Fruit fly (Drosophila melanogaster) whole organism, embryonic: ENCODE data around the gene CG12974.
A peak's percentile ranks its signal among the peaks of the same experiment; 100 is the strongest.

Experiments
- B-H2 ChIP-seq: fragments of 200-800 bp; sonication (Bioruptor generic); optimal IDR thresholded peaks from 2 replicates; lab custom pipeline; 2018; ENCODE audit warnings: missing biosample characterization, mild to moderate bottlenecking, missing genetic modification characterization
- Bgb ChIP-seq: fragments of 200-800 bp; sonication (Bioruptor generic); IDR thresholded peaks from 2 replicates; pipeline ENCODE4 v1.3.6; 2022; ENCODE audit warnings: missing biosample characterization, missing genetic modification characterization; ENCODE audit not compliant: partially characterized antibody
- CG10321 ChIP-seq: fragments of 200-800 bp; sonication (Bioruptor generic); IDR thresholded peaks from 2 replicates; pipeline ENCODE4 v1.3.6; 2022; ENCODE audit warnings: missing biosample characterization, missing genetic modification characterization
- CG10431 ChIP-seq: fragments of 200-800 bp; sonication (Bioruptor generic); optimal IDR thresholded peaks from 3 replicates; lab custom pipeline; 2018; ENCODE audit warnings: missing biosample characterization, mild to moderate bottlenecking, missing genetic modification characterization
- CG10565 ChIP-seq: fragments of 200-800 bp; sonication (Bioruptor generic); optimal IDR thresholded peaks from 3 replicates; lab custom pipeline; 2016; ENCODE audit warnings: missing biosample characterization, mild to moderate bottlenecking, missing genetic modification characterization
- CG12391 ChIP-seq: fragments of 200-800 bp; sonication (Bioruptor generic); optimal IDR thresholded peaks from 3 replicates; lab custom pipeline; 2018; ENCODE audit warnings: missing biosample characterization, mild to moderate bottlenecking, missing genetic modification characterization, moderate library complexity
- CG13287 ChIP-seq: fragments of 200-800 bp; sonication (Bioruptor generic); IDR thresholded peaks from 2 replicates; pipeline ENCODE4 v1.3.6; 2022; ENCODE audit warnings: missing biosample characterization, missing genetic modification characterization; ENCODE audit not compliant: partially characterized antibody
- CG14710 ChIP-seq: fragments of 200-800 bp; sonication (Bioruptor generic); optimal IDR thresholded peaks from 3 replicates; lab custom pipeline; 2019; ENCODE audit warnings: missing biosample characterization, mild to moderate bottlenecking, missing genetic modification characterization, moderate library complexity
- CG14860 ChIP-seq: fragments of 200-800 bp; sonication (Bioruptor generic); IDR thresholded peaks from 3 replicates; pipeline ENCODE4 v1.3.6; 2022; ENCODE audit warnings: missing biosample characterization, missing genetic modification characterization; ENCODE audit not compliant: partially characterized antibody
- CG17385 ChIP-seq: fragments of 200-800 bp; sonication (Bioruptor generic); optimal IDR thresholded peaks from 3 replicates; lab custom pipeline; 2018; ENCODE audit warnings: missing biosample characterization, mild to moderate bottlenecking, missing genetic modification characterization
- CG1832 ChIP-seq: fragments of 200-800 bp; sonication (Bioruptor generic); optimal IDR thresholded peaks from 2 replicates; lab custom pipeline; 2017; ENCODE audit warnings: missing biosample characterization, mild to moderate bottlenecking, missing genetic modification characterization, inconsistent platforms
- CG30403 ChIP-seq: fragments of 200-800 bp; sonication (Bioruptor generic); optimal IDR thresholded peaks from 3 replicates; lab custom pipeline; 2016; ENCODE audit warnings: missing biosample characterization, missing genetic modification characterization
- CG6654 ChIP-seq: fragments of 200-800 bp; sonication (Bioruptor generic); optimal IDR thresholded peaks from 2 replicates; lab custom pipeline; 2017; ENCODE audit warnings: missing biosample characterization, mild to moderate bottlenecking, missing genetic modification characterization
- CG6791 ChIP-seq: fragments of 200-800 bp; sonication (Bioruptor generic); IDR thresholded peaks from 3 replicates; pipeline ENCODE4 v1.3.6; 2022; ENCODE audit warnings: missing biosample characterization, missing genetic modification characterization; ENCODE audit not compliant: partially characterized antibody
- CG7357 ChIP-seq: fragments of 200-800 bp; sonication (Bioruptor generic); IDR thresholded peaks from 3 replicates; pipeline ENCODE4 v1.3.6; 2022; ENCODE audit warnings: missing biosample characterization, missing genetic modification characterization
- CG8388 ChIP-seq: fragments of 200-800 bp; sonication (Bioruptor generic); optimal IDR thresholded peaks from 2 replicates; lab custom pipeline; 2019; ENCODE audit warnings: missing biosample characterization, mild to moderate bottlenecking, missing genetic modification characterization, moderate library complexity
- CG9876 ChIP-seq: fragments of 200-800 bp; sonication (Bioruptor generic); optimal IDR thresholded peaks from 2 replicates; lab custom pipeline; 2016; ENCODE audit warnings: missing biosample characterization, missing genetic modification characterization
- CTCF ChIP-seq: fragments of 200-800 bp; sonication (Bioruptor generic); optimal IDR thresholded peaks from 2 replicates; lab custom pipeline; 2017; ENCODE audit warnings: missing biosample characterization, mild to moderate bottlenecking, missing genetic modification characterization, moderate library complexity
- Dek ChIP-seq: fragments of 200-800 bp; sonication (Bioruptor generic); optimal IDR thresholded peaks from 3 replicates; lab custom pipeline; 2019; ENCODE audit warnings: missing biosample characterization, mild to moderate bottlenecking, missing genetic modification characterization, moderate library complexity
- Dip3 ChIP-seq: fragments of 200-800 bp; sonication (Bioruptor generic); optimal IDR thresholded peaks from 3 replicates; lab custom pipeline; 2016; ENCODE audit warnings: missing biosample characterization, missing genetic modification characterization
- Dll ChIP-seq: fragments of 200-800 bp; sonication (Bioruptor generic); IDR thresholded peaks from 4 replicates; pipeline ENCODE4 v1.3.6; 2022; ENCODE audit warnings: missing biosample characterization, missing genetic modification characterization; ENCODE audit not compliant: partially characterized antibody
- Hr78 ChIP-seq, 2 experiments: fragments of 200-800 bp in 1 of 2; fragments of >200 bp in 1 of 2; sonication (Bioruptor generic) in 1 of 2; optimal IDR thresholded peaks; 2 replicates each; lab custom pipeline; 2017 to 2019; ENCODE audit warnings: missing biosample characterization in 2 of 2, missing genetic modification characterization in 2 of 2, mild to moderate bottlenecking in 1 of 2, moderate library complexity in 1 of 2
- Kr ChIP-seq: fragments of 200-800 bp; sonication (Bioruptor generic); optimal IDR thresholded peaks from 2 replicates; lab custom pipeline; 2017; ENCODE audit warnings: missing biosample characterization, mild to moderate bottlenecking, missing genetic modification characterization
- MTF-1 ChIP-seq: fragments of 200-800 bp; sonication (Bioruptor generic); optimal IDR thresholded peaks from 2 replicates; lab custom pipeline; 2018; ENCODE audit warnings: missing biosample characterization, mild to moderate bottlenecking, missing genetic modification characterization, borderline replicate concordance
- Sox102F ChIP-seq: fragments of 200-800 bp; sonication (Bioruptor generic); optimal IDR thresholded peaks from 2 replicates; lab custom pipeline; 2018; ENCODE audit warnings: missing biosample characterization, mild to moderate bottlenecking, missing genetic modification characterization, moderate library complexity
- Tbp ChIP-seq: fragments of >200 bp; optimal IDR thresholded peaks from 2 replicates; lab custom pipeline; 2018; ENCODE audit warnings: missing biosample characterization, missing genetic modification characterization
- Vsx1 ChIP-seq: fragments of 200-800 bp; sonication (Bioruptor generic); optimal IDR thresholded peaks from 2 replicates; lab custom pipeline; 2017; ENCODE audit warnings: missing biosample characterization, mild to moderate bottlenecking, missing genetic modification characterization, missing genetic modification reagents
- bsh ChIP-seq, 2 experiments: fragments of 200-800 bp; sonication (Bioruptor generic); optimal IDR thresholded peaks; 2 replicates each; lab custom pipeline; 2017 to 2018; ENCODE audit warnings: mild to moderate bottlenecking in 2 of 2, missing biosample characterization in 2 of 2, missing genetic modification characterization in 2 of 2, moderate library complexity in 1 of 2
- chm ChIP-seq: fragments of 200-800 bp; sonication (Bioruptor generic); IDR thresholded peaks from 2 replicates; pipeline ENCODE4 v1.3.6; 2022; ENCODE audit warnings: missing biosample characterization, missing genetic modification characterization
- ci ChIP-seq: fragments of 200-800 bp; sonication (Bioruptor generic); IDR thresholded peaks from 3 replicates; pipeline ENCODE4 v1.3.6; 2022; ENCODE audit warnings: missing biosample characterization, missing genetic modification characterization
- cwo ChIP-seq: fragments of 200-800 bp; sonication (Bioruptor generic); optimal IDR thresholded peaks from 3 replicates; lab custom pipeline; 2017; ENCODE audit warnings: missing biosample characterization, missing genetic modification characterization, mild to moderate bottlenecking, moderate library complexity, missing genetic modification reagents
- gce ChIP-seq: fragments of 200-800 bp; sonication (Bioruptor generic); IDR thresholded peaks from 3 replicates; pipeline ENCODE4 v1.3.6; 2022; ENCODE audit warnings: missing biosample characterization, missing genetic modification characterization
- grn ChIP-seq: fragments of 200-800 bp; sonication (Bioruptor generic); optimal IDR thresholded peaks from 3 replicates; lab custom pipeline; 2017; ENCODE audit warnings: missing biosample characterization, missing genetic modification characterization
- kah ChIP-seq: fragments of 200-800 bp; sonication (Bioruptor generic); optimal IDR thresholded peaks from 2 replicates; lab custom pipeline; 2018; ENCODE audit warnings: missing biosample characterization, mild to moderate bottlenecking, missing genetic modification characterization
- ken ChIP-seq: fragments of 200-800 bp; sonication (Bioruptor generic); IDR thresholded peaks from 3 replicates; pipeline ENCODE4 v1.3.6; 2022; ENCODE audit warnings: missing biosample characterization, missing genetic modification characterization
- kni ChIP-seq: fragments of 200-800 bp; sonication (Bioruptor generic); optimal IDR thresholded peaks from 3 replicates; lab custom pipeline; 2017; ENCODE audit warnings: mild to moderate bottlenecking, missing biosample characterization, missing genetic modification reagents, missing genetic modification characterization
- mam ChIP-seq: fragments of 200-800 bp; sonication (Bioruptor generic); optimal IDR thresholded peaks from 3 replicates; lab custom pipeline; 2016; ENCODE audit warnings: missing biosample characterization, missing genetic modification characterization
- org-1 ChIP-seq: fragments of 200-800 bp; sonication (Bioruptor generic); optimal IDR thresholded peaks from 2 replicates; lab custom pipeline; 2017; ENCODE audit warnings: missing biosample characterization, missing genetic modification characterization
- prd ChIP-seq, 3 experiments: fragments of >200 bp in 2 of 3; fragments of 200-800 bp in 1 of 3; sonication (Bioruptor generic) in 1 of 3; optimal IDR thresholded peaks in 2 of 3; IDR thresholded peaks in 1 of 3; 2 replicates in 2 of 3; 3 replicates in 1 of 3; pipeline versions ENCODE4 v1.3.6 to Lab custom; 2017 to 2022; ENCODE audit warnings: missing biosample characterization in 1 of 3, missing genetic modification characterization in 1 of 3
- repo ChIP-seq: fragments of 200-800 bp; sonication (Bioruptor generic); optimal IDR thresholded peaks from 2 replicates; lab custom pipeline; 2016; ENCODE audit warnings: missing biosample characterization, missing genetic modification characterization
- stc ChIP-seq: fragments of 200-800 bp; sonication (Bioruptor generic); IDR thresholded peaks from 2 replicates; pipeline ENCODE4 v1.3.6; 2022; ENCODE audit warnings: missing biosample characterization, missing genetic modification characterization
- trem ChIP-seq: fragments of 200-800 bp; optimal IDR thresholded peaks from 3 replicates; lab custom pipeline; 2019; ENCODE audit warnings: missing biosample characterization, mild to moderate bottlenecking, missing genetic modification characterization, moderate library complexity
- tup ChIP-seq: fragments of 200-800 bp; sonication (Bioruptor generic); optimal IDR thresholded peaks from 2 replicates; lab custom pipeline; 2016; ENCODE audit warnings: missing biosample characterization, mild to moderate bottlenecking, missing genetic modification characterization, moderate library complexity
- unpg ChIP-seq: fragments of 200-800 bp; sonication (Bioruptor generic); optimal IDR thresholded peaks from 3 replicates; lab custom pipeline; 2018; ENCODE audit warnings: missing biosample characterization, mild to moderate bottlenecking, missing genetic modification characterization, moderate library complexity
- wor ChIP-seq: fragments of 200-800 bp; sonication (Bioruptor generic); IDR thresholded peaks from 2 replicates; pipeline ENCODE4 v1.3.6; 2022; ENCODE audit warnings: missing biosample characterization, missing genetic modification characterization
- zen2 ChIP-seq: fragments of 200-800 bp; sonication (Bioruptor generic); IDR thresholded peaks from 3 replicates; pipeline ENCODE4 v1.3.6; 2022; ENCODE audit warnings: missing biosample characterization, missing genetic modification characterization; ENCODE audit not compliant: partially characterized antibody

The CG12974 gene

dm6 chr3L:21276296-21277257 lies 9.2 kb downstream of the CG12974 start (continued):
- TF ChIP-seq Kr (GFP tag; lab: Kevin White, UChicago) (no peak), Hr78 (GFP tag; optimal IDR thresholded peaks at IDR 0.05; lab: Kevin White, UChicago) (no peak), CTCF (GFP tag; lab: Kevin White, UChicago) (peak; percentile 2), unpg (GFP tag; lab: Kevin White, UChicago) (peak; percentile 55), chm (GFP tag; lab: Robert Waterston, UW) (peak; percentile 19; the same call in 1 of the 2 replicates), Tbp (no peak), wor (GFP tag; lab: Robert Waterston, UW) (no peak), bsh (GFP tag; optimal IDR thresholded peaks at IDR 0.05; lab: Kevin White, UChicago) (peak in 1 of 2 experiments; percentile 41), kni (GFP tag; lab: Kevin White, UChicago) (peak; percentile 88), prd (optimal IDR thresholded peaks at IDR 0.05; lab: Kevin White, UChicago) (no peak), prd (GFP tag; IDR thresholded peaks at IDR 0.05; lab: Robert Waterston, UW) (peak; percentile 66), org-1 (GFP tag; lab: Kevin White, UChicago) (peak; percentile 41), grn (GFP tag; lab: Kevin White, UChicago) (peak; percentile 94), MTF-1 (GFP tag; lab: Kevin White, UChicago) (peak; percentile 1), CG6654 (GFP tag; lab: Kevin White, UChicago) (peak; percentile 97), trem (tag; lab: Kevin White, UChicago) (no peak), CG10431 (GFP tag; lab: Kevin White, UChicago) (peak; percentile 42), CG1832 (GFP tag; lab: Kevin White, UChicago) (no peak), mam (GFP tag; lab: Kevin White, UChicago) (peak; percentile 62), zen2 (GFP tag; lab: Robert Waterston, UW) (no peak), CG6791 (GFP tag; lab: Robert Waterston, UW) (no peak), Sox102F (peak; percentile 73), Dll (GFP tag; lab: Robert Waterston, UW) (no peak), kah (GFP tag; lab: Kevin White, UChicago) (peak; percentile 2), CG30403 (GFP tag; lab: Kevin White, UChicago) (peak; percentile 76), CG8388 (GFP tag; lab: Kevin White, UChicago) (peak; percentile 62), CG10565 (GFP tag; lab: Kevin White, UChicago) (no peak), Dip3 (GFP tag; lab: Kevin White, UChicago) (peak; percentile 14), cwo (GFP tag; lab: Kevin White, UChicago) (peak; percentile 97), ken (GFP tag; lab: Robert Waterston, UW) (no peak), CG10321 (GFP tag; lab: Robert Waterston, UW) (no peak), Vsx1 (GFP tag; lab: Kevin White, UChicago) (peak; percentile 55), CG14710 (tag; lab: Kevin White, UChicago) (peak; percentile 71), CG14860 (no peak), CG17385 (GFP tag; lab: Kevin White, UChicago) (peak; percentile 63), B-H2 (GFP tag; lab: Kevin White, UChicago) (no peak), CG7357 (GFP tag; lab: Robert Waterston, UW) (no peak), repo (peak; percentile 21), CG12391 (tag; lab: Kevin White, UChicago) (peak; percentile 72), tup (GFP tag; lab: Kevin White, UChicago) (no peak), CG13287 (peak; percentile 26; the same call in 1 of the 2 replicates), ci (peak; percentile 43; the same call in 2 of the 3 replicates), Bgb (GFP tag; lab: Robert Waterston, UW) (peak; percentile 29; the same call in 1 of the 2 replicates), CG9876 (GFP tag; lab: Kevin White, UChicago) (peak; percentile 22), stc (GFP tag; lab: Robert Waterston, UW) (0 out of 2 replicates have a peak, but pooled peaks have one; percentile 14), gce (no peak), Dek (tag; lab: Kevin White, UChicago) (peak; percentile 11)
